ENCODE assay signal across 1 fruit fly cellular context in the genomic region with DNA sequence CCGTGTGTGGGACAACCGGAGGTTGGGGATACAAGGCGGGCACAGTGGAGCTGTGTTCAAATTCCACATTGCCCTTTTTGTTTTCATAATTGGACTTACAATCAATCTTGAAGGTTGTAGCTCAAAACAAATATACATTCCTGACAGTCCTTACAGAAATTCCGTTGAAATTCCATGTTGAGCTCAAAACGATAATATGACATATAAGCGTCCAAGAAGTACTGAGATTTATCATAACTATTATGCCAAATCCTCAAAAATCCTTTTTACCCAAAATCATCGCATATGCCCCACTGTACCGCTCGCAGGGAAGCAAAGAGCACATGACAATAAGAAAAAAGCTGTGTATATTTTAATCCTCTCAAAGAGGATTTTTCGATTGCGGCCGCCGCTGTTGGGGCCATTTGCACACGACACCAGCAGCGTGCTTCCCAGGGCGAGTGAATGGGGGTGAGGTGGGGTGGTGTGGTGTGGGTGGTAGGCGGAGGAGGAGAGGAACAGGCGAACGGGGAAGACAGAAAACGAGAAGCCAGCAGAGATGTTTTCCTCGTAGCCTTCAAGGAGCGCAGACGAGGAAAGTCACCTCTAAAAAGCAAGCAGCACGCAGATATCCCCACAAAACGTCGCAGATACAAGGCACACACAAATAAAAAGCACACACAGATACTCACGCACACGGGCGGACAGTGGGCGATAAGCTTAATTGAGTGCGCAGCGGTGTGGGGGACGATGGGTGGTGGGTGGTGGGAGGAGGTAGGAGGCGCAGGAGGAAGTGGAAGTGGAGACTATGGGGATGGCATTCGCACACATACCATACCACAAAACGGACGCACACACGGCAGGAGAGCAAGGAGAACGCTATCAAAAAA.
TF ChIP-seq lines count a peak whose summit lies in the region.

No protein-coding gene starts in this region.

TF ChIP-seq in whole organism, embryonic, 481 proteins besides CTCF, POLR2A, EP300 and RAD21 (continued from another document and continues in another):
- peak; percentile 59 for TF ChIP-seq Abd-B (GFP tag; optimal IDR thresholded peaks at IDR 0.05; lab: Kevin White, UChicago)
- TF ChIP-seq mirr (GFP tag; optimal IDR thresholded peaks at IDR 0.05; lab: Kevin White, UChicago): no peak
- TF ChIP-seq CG14965 (GFP tag; optimal IDR thresholded peaks at IDR 0.05; lab: Kevin White, UChicago; ENCODE audit: borderline replicate concordance): no peak
- TF ChIP-seq CG8388 (GFP tag; optimal IDR thresholded peaks at IDR 0.05; lab: Kevin White, UChicago): peak; percentile 43
- no peak for TF ChIP-seq gcm2 (GFP tag; optimal IDR thresholded peaks at IDR 0.05; lab: Kevin White, UChicago)
- TF ChIP-seq ham (GFP tag; IDR thresholded peaks at IDR 0.05; lab: Robert Waterston, UW): no peak
- peak; percentile 32 for TF ChIP-seq gro (GFP tag; optimal IDR thresholded peaks at IDR 0.05; lab: Kevin White, UChicago)
- TF ChIP-seq CG4854 (GFP tag; optimal IDR thresholded peaks at IDR 0.05; lab: Kevin White, UChicago): no peak
- no peak for TF ChIP-seq p53 (GFP tag; optimal IDR thresholded peaks at IDR 0.05; lab: Kevin White, UChicago)
- TF ChIP-seq Antp (GFP tag; optimal IDR thresholded peaks at IDR 0.05; lab: Kevin White, UChicago): peak; percentile 58
- peak; percentile 68 for TF ChIP-seq PHDP (tag; optimal IDR thresholded peaks at IDR 0.05; lab: Kevin White, UChicago)
- TF ChIP-seq CG10209 (GFP tag; optimal IDR thresholded peaks at IDR 0.05; lab: Kevin White, UChicago): peak; percentile 74
- TF ChIP-seq CG17912 (GFP tag; optimal IDR thresholded peaks at IDR 0.05; lab: Kevin White, UChicago): no peak
- no peak; the same call in 1 of the 2 replicates for TF ChIP-seq ttk (GFP tag; IDR thresholded peaks at IDR 0.05; lab: Robert Waterston, UW)
- no peak for TF ChIP-seq CG9797 (GFP tag; optimal IDR thresholded peaks at IDR 0.05; lab: Kevin White, UChicago)
- no peak for TF ChIP-seq repo (GFP tag; optimal IDR thresholded peaks at IDR 0.05; lab: Kevin White, UChicago)
- peak; percentile 34 for TF ChIP-seq CG4424 (GFP tag; optimal IDR thresholded peaks at IDR 0.05; lab: Kevin White, UChicago)
- TF ChIP-seq zfh2 (GFP tag; optimal IDR thresholded peaks at IDR 0.05; lab: Kevin White, UChicago): peak; percentile 57
- TF ChIP-seq schlank (tag; optimal IDR thresholded peaks at IDR 0.05; lab: Kevin White, UChicago): peak; percentile 52
- no peak for TF ChIP-seq dmrt11E (tag; optimal IDR thresholded peaks at IDR 0.05; lab: Kevin White, UChicago)
- no peak for TF ChIP-seq zf30C (GFP tag; optimal IDR thresholded peaks at IDR 0.05; lab: Kevin White, UChicago)
- TF ChIP-seq Hr78 (GFP tag; optimal IDR thresholded peaks at IDR 0.05; lab: Kevin White, UChicago): no peak
- TF ChIP-seq corto (GFP tag; optimal IDR thresholded peaks at IDR 0.05; lab: Kevin White, UChicago): no peak
- TF ChIP-seq gem (tag; optimal IDR thresholded peaks at IDR 0.05; lab: Kevin White, UChicago): peak; percentile 74
- TF ChIP-seq wek (GFP tag; optimal IDR thresholded peaks at IDR 0.05; lab: Kevin White, UChicago): no peak
- peak; percentile 74 for TF ChIP-seq CG11695 (GFP tag; IDR thresholded peaks at IDR 0.05; lab: Robert Waterston, UW)
- TF ChIP-seq Hr3 (GFP tag; optimal IDR thresholded peaks at IDR 0.05; lab: Kevin White, UChicago): peak; percentile 6
- peak; percentile 9 for TF ChIP-seq Sry-δ (GFP tag; optimal IDR thresholded peaks at IDR 0.05; lab: Kevin White, UChicago)
- no peak for TF ChIP-seq CG8478 (optimal IDR thresholded peaks at IDR 0.05; lab: Kevin White, UChicago)
- TF ChIP-seq sisA (GFP tag; IDR thresholded peaks at IDR 0.05; lab: Robert Waterston, UW): peak; percentile 19; the same call in 1 of the 2 replicates
- TF ChIP-seq gfzf (GFP tag; optimal IDR thresholded peaks at IDR 0.05; lab: Kevin White, UChicago): no peak
- TF ChIP-seq tin (GFP tag; optimal IDR thresholded peaks at IDR 0.05; lab: Kevin White, UChicago): peak; percentile 12
- TF ChIP-seq CG18476 (GFP tag; optimal IDR thresholded peaks at IDR 0.05; lab: Kevin White, UChicago): no peak
- TF ChIP-seq CG6765 (GFP tag; optimal IDR thresholded peaks at IDR 0.05; lab: Kevin White, UChicago): no peak
- peak; percentile 13 for TF ChIP-seq scrt (GFP tag; optimal IDR thresholded peaks at IDR 0.05; lab: Kevin White, UChicago)
- TF ChIP-seq Hsf (GFP tag; optimal IDR thresholded peaks at IDR 0.05; lab: Kevin White, UChicago): peak; percentile 63
- TF ChIP-seq CG7556 (GFP tag; optimal IDR thresholded peaks at IDR 0.05; lab: Kevin White, UChicago): peak; percentile 79
- TF ChIP-seq CG7271 (tag; optimal IDR thresholded peaks at IDR 0.05; lab: Kevin White, UChicago): no peak
- TF ChIP-seq CG6689 (GFP tag; IDR thresholded peaks at IDR 0.05; lab: Robert Waterston, UW): peak; percentile 53; the same call in 1 of the 2 replicates
- TF ChIP-seq Atf-2 (GFP tag; optimal IDR thresholded peaks at IDR 0.05; lab: Kevin White, UChicago): peak; percentile 67
- TF ChIP-seq cad (GFP tag; optimal IDR thresholded peaks at IDR 0.05; lab: Kevin White, UChicago): no peak
- TF ChIP-seq CG2120 (GFP tag; optimal IDR thresholded peaks at IDR 0.05; lab: Kevin White, UChicago): peak; percentile 79
- peak; percentile 30 for TF ChIP-seq CG6854 (GFP tag; optimal IDR thresholded peaks at IDR 0.05; lab: Kevin White, UChicago)
- TF ChIP-seq sim (GFP tag; IDR thresholded peaks at IDR 0.05; lab: Robert Waterston, UW): no peak
- TF ChIP-seq CG18764 (GFP tag; optimal IDR thresholded peaks at IDR 0.05; lab: Kevin White, UChicago): peak; percentile 43
- peak; percentile 5 for TF ChIP-seq CG13894 (tag; optimal IDR thresholded peaks at IDR 0.05; lab: Kevin White, UChicago)
- no peak for TF ChIP-seq CG4820 (GFP tag; optimal IDR thresholded peaks at IDR 0.05; lab: Kevin White, UChicago)
- TF ChIP-seq Oaz (GFP tag; IDR thresholded peaks at IDR 0.05; lab: Robert Waterston, UW): peak; percentile 50; the same call in 1 of the 2 replicates
- TF ChIP-seq Sox102F (GFP tag; optimal IDR thresholded peaks at IDR 0.05; lab: Kevin White, UChicago): peak; percentile 68
- TF ChIP-seq croc (GFP tag; conservative IDR thresholded peaks at IDR 0.05; lab: Robert Waterston, UW): peak; percentile 53; the same call in 2 of the 3 replicates
- TF ChIP-seq dysf (GFP tag; IDR thresholded peaks at IDR 0.05; lab: Robert Waterston, UW): peak; percentile 80; the same call in 2 of the 3 replicates
- peak; percentile 47 for TF ChIP-seq kay (GFP tag; optimal IDR thresholded peaks at IDR 0.05; lab: Kevin White, UChicago)
- no peak for TF ChIP-seq sna (GFP tag; IDR thresholded peaks at IDR 0.05; lab: Robert Waterston, UW; ENCODE audit: partially characterized antibody)
- peak; percentile 72 for TF ChIP-seq CG10147 (GFP tag; optimal IDR thresholded peaks at IDR 0.05; lab: Kevin White, UChicago)
- no peak for TF ChIP-seq unc-4 (GFP tag; IDR thresholded peaks at IDR 0.05; lab: Robert Waterston, UW; ENCODE audit: partially characterized antibody)
- TF ChIP-seq rib (GFP tag; IDR thresholded peaks at IDR 0.05; lab: Robert Waterston, UW): no peak
- TF ChIP-seq Trl (optimal IDR thresholded peaks at IDR 0.05; lab: Kevin White, UChicago): no peak
- TF ChIP-seq Trl (GFP tag; optimal IDR thresholded peaks at IDR 0.05; lab: Kevin White, UChicago): peak; percentile 55
- TF ChIP-seq grn (GFP tag; optimal IDR thresholded peaks at IDR 0.05; lab: Kevin White, UChicago): no peak
- peak; percentile 45 for TF ChIP-seq disco-r (GFP tag; optimal IDR thresholded peaks at IDR 0.05; lab: Kevin White, UChicago)
- peak; percentile 39; the same call in 1 of the 2 replicates for TF ChIP-seq CG17328 (GFP tag; IDR thresholded peaks at IDR 0.05; lab: Robert Waterston, UW)
- peak; percentile 36; the same call in 1 of the 2 replicates for TF ChIP-seq E2f1 (GFP tag; IDR thresholded peaks at IDR 0.05; lab: Robert Waterston, UW)
- peak; percentile 44; the same call in 1 of the 2 replicates for TF ChIP-seq Ada2b (GFP tag; IDR thresholded peaks at IDR 0.05; lab: Robert Waterston, UW)
- TF ChIP-seq CG11696 (GFP tag; IDR thresholded peaks at IDR 0.05; lab: Robert Waterston, UW): 0 out of 2 replicates have a peak, but pooled peaks have one; percentile 30
- no peak for TF ChIP-seq lola (GFP tag; optimal IDR thresholded peaks at IDR 0.05; lab: Kevin White, UChicago)
- peak; percentile 27 for TF ChIP-seq CG8944 (GFP tag; optimal IDR thresholded peaks at IDR 0.05; lab: Kevin White, UChicago)
- TF ChIP-seq az2 (GFP tag; optimal IDR thresholded peaks at IDR 0.05; lab: Kevin White, UChicago): peak; percentile 50
- TF ChIP-seq sima (GFP tag; optimal IDR thresholded peaks at IDR 0.05; lab: Kevin White, UChicago): no peak
- peak; percentile 71 for TF ChIP-seq pho (GFP tag; optimal IDR thresholded peaks at IDR 0.05; lab: Kevin White, UChicago)
- TF ChIP-seq CG6683 (GFP tag; optimal IDR thresholded peaks at IDR 0.05; lab: Kevin White, UChicago): peak; percentile 15
- TF ChIP-seq row (GFP tag; IDR thresholded peaks at IDR 0.05; lab: Robert Waterston, UW): peak; percentile 72
- TF ChIP-seq da (GFP tag; optimal IDR thresholded peaks at IDR 0.05; lab: Kevin White, UChicago): no peak
- TF ChIP-seq CG10462 (GFP tag; optimal IDR thresholded peaks at IDR 0.05; lab: Kevin White, UChicago): peak; percentile 33
- TF ChIP-seq nerfin-1 (tag; optimal IDR thresholded peaks at IDR 0.05; lab: Kevin White, UChicago): peak; percentile 11
- no peak for TF ChIP-seq CG11456 (GFP tag; IDR thresholded peaks at IDR 0.05; lab: Robert Waterston, UW)
- TF ChIP-seq ems (GFP tag; optimal IDR thresholded peaks at IDR 0.05; lab: Kevin White, UChicago): peak; percentile 52
- no peak for TF ChIP-seq CG12299 (tag; optimal IDR thresholded peaks at IDR 0.05; lab: Kevin White, UChicago)
- no peak for TF ChIP-seq ab (GFP tag; optimal IDR thresholded peaks at IDR 0.05; lab: Kevin White, UChicago)
- TF ChIP-seq chm (GFP tag; IDR thresholded peaks at IDR 0.05; lab: Robert Waterston, UW): no peak
- TF ChIP-seq Optix (GFP tag; IDR thresholded peaks at IDR 0.05; lab: Robert Waterston, UW): peak; percentile 57; the same call in 2 of the 3 replicates
- no peak; the same call in 2 of the 3 replicates for TF ChIP-seq Mrtf (GFP tag; IDR thresholded peaks at IDR 0.05; lab: Robert Waterston, UW)
- TF ChIP-seq CG16813 (GFP tag; IDR thresholded peaks at IDR 0.05; lab: Robert Waterston, UW; ENCODE audit: partially characterized antibody): no peak
- TF ChIP-seq zfh1 (GFP tag; IDR thresholded peaks at IDR 0.05; lab: Robert Waterston, UW): no peak
- peak; percentile 43; the same call in 1 of the 2 replicates for TF ChIP-seq onecut (GFP tag; IDR thresholded peaks at IDR 0.05; lab: Robert Waterston, UW)
- TF ChIP-seq Taf1 (GFP tag; IDR thresholded peaks at IDR 0.05; lab: Robert Waterston, UW): no peak; the same call in 1 of the 2 replicates
- no peak for TF ChIP-seq hbn (GFP tag; IDR thresholded peaks at IDR 0.05; lab: Robert Waterston, UW; ENCODE audit: partially characterized antibody)
- TF ChIP-seq CG9932 (GFP tag; IDR thresholded peaks at IDR 0.05; lab: Robert Waterston, UW): peak; percentile 59
- TF ChIP-seq Elba2 (GFP tag; optimal IDR thresholded peaks at IDR 0.05; lab: Kevin White, UChicago): no peak
- peak; percentile 76 for TF ChIP-seq CG11504 (tag; optimal IDR thresholded peaks at IDR 0.05; lab: Kevin White, UChicago)
- no peak for TF ChIP-seq CG11085 (GFP tag; IDR thresholded peaks at IDR 0.05; lab: Robert Waterston, UW)
- TF ChIP-seq Chrac-16 (GFP tag; optimal IDR thresholded peaks at IDR 0.05; lab: Kevin White, UChicago): peak; percentile 23
- TF ChIP-seq phol (tag; optimal IDR thresholded peaks at IDR 0.05; lab: Kevin White, UChicago): peak; percentile 59
- TF ChIP-seq CG7745 (tag; optimal IDR thresholded peaks at IDR 0.05; lab: Kevin White, UChicago): no peak
- TF ChIP-seq CG32532 (GFP tag; IDR thresholded peaks at IDR 0.05; lab: Robert Waterston, UW): peak; percentile 53
- peak; percentile 32; the same call in 1 of the 2 replicates for TF ChIP-seq CG17612 (GFP tag; IDR thresholded peaks at IDR 0.05; lab: Robert Waterston, UW)
- peak; percentile 45; the same call in 1 of the 2 replicates for TF ChIP-seq wor (GFP tag; IDR thresholded peaks at IDR 0.05; lab: Robert Waterston, UW)
- TF ChIP-seq CG13123 (GFP tag; optimal IDR thresholded peaks at IDR 0.05; lab: Kevin White, UChicago): no peak
- peak; percentile 40 for TF ChIP-seq CG12155 (GFP tag; optimal IDR thresholded peaks at IDR 0.05; lab: Kevin White, UChicago)
- peak; percentile 15 for TF ChIP-seq Bdp1 (GFP tag; optimal IDR thresholded peaks at IDR 0.05; lab: Kevin White, UChicago)
- peak; percentile 73 for TF ChIP-seq bcd (GFP tag; optimal IDR thresholded peaks at IDR 0.05; lab: Kevin White, UChicago)
- peak; percentile 55 to 61 for TF ChIP-seq dpn (GFP tag; optimal IDR thresholded peaks at IDR 0.05; lab: Kevin White, UChicago)
- TF ChIP-seq CG10543 (GFP tag; optimal IDR thresholded peaks at IDR 0.05; lab: Kevin White, UChicago): peak; percentile 26
- TF ChIP-seq CG15696 (tag; optimal IDR thresholded peaks at IDR 0.05; lab: Kevin White, UChicago): no peak
- TF ChIP-seq MESR4 (GFP tag; optimal IDR thresholded peaks at IDR 0.05; lab: Kevin White, UChicago): no peak
- TF ChIP-seq Sox100B (GFP tag; optimal IDR thresholded peaks at IDR 0.05; lab: Kevin White, UChicago): peak; percentile 59
- 0 out of 2 replicates have a peak, but pooled peaks have one; percentile 20 for TF ChIP-seq CG32772 (GFP tag; IDR thresholded peaks at IDR 0.05; lab: Robert Waterston, UW)
- peak; percentile 39 for TF ChIP-seq ewg (GFP tag; optimal IDR thresholded peaks at IDR 0.05; lab: Kevin White, UChicago)
- TF ChIP-seq CG1233 (GFP tag; optimal IDR thresholded peaks at IDR 0.05; lab: Kevin White, UChicago): peak; percentile 41
- peak; percentile 58 for TF ChIP-seq CG12659 (GFP tag; optimal IDR thresholded peaks at IDR 0.05; lab: Kevin White, UChicago)
- 0 out of 3 replicates have a peak, but pooled peaks have one; percentile 22 for TF ChIP-seq B-H1 (GFP tag; IDR thresholded peaks at IDR 0.05; lab: Robert Waterston, UW)
- TF ChIP-seq CG10267 (tag; optimal IDR thresholded peaks at IDR 0.05; lab: Kevin White, UChicago): peak; percentile 11
- TF ChIP-seq CG3726 (GFP tag; IDR thresholded peaks at IDR 0.05; lab: Robert Waterston, UW): no peak
- TF ChIP-seq fd102C (GFP tag; optimal IDR thresholded peaks at IDR 0.05; lab: Kevin White, UChicago): no peak
- no peak for TF ChIP-seq run (tag; optimal IDR thresholded peaks at IDR 0.05; lab: Kevin White, UChicago)
- TF ChIP-seq Hr39 (optimal IDR thresholded peaks at IDR 0.05; lab: Kevin White, UChicago): no peak
- no peak for TF ChIP-seq CG30020 (tag; optimal IDR thresholded peaks at IDR 0.05; lab: Kevin White, UChicago)
- TF ChIP-seq sens (GFP tag; lab: Kevin White, UChicago): peak; percentile 85
- TF ChIP-seq Gsc (GFP tag; IDR thresholded peaks at IDR 0.05; lab: Robert Waterston, UW): no peak
- peak; percentile 39 for TF ChIP-seq Dad (GFP tag; optimal IDR thresholded peaks at IDR 0.05; lab: Kevin White, UChicago)
- TF ChIP-seq Fer3 (tag; optimal IDR thresholded peaks at IDR 0.05; lab: Kevin White, UChicago): peak; percentile 57
